Fruit fly (Drosophila melanogaster): ENCODE measurements around the gene Tbh.
A peak's percentile ranks its signal among the peaks of the same experiment; 100 is the strongest.

Tbh gene

dm6 chrX:8057299-8057730 lies 61.8 kb downstream of the Tbh start (continued):
- no peak for TF ChIP-seq CG8478 (optimal IDR thresholded peaks at IDR 0.05)
- no peak for TF ChIP-seq CG3726 (GFP tag; IDR thresholded peaks at IDR 0.05)
- TF ChIP-seq CG2199 (GFP tag; IDR thresholded peaks at IDR 0.05) = no peak
- no peak for TF ChIP-seq nom (GFP tag; optimal IDR thresholded peaks at IDR 0.05)
- TF ChIP-seq tap (tag; optimal IDR thresholded peaks at IDR 0.05) = peak; percentile 29
- TF ChIP-seq CG3281 (GFP tag; optimal IDR thresholded peaks at IDR 0.05) = peak; percentile 81
- TF ChIP-seq lmd (GFP tag; IDR thresholded peaks at IDR 0.05) = peak; percentile 77
- TF ChIP-seq mam (GFP tag; optimal IDR thresholded peaks at IDR 0.05) = peak; percentile 77
- no peak for TF ChIP-seq yki (optimal IDR thresholded peaks at IDR 0.05)
- no peak for TF ChIP-seq tna (GFP tag; IDR thresholded peaks at IDR 0.05; ENCODE audit: partially characterized antibody)
- TF ChIP-seq CG31388 (GFP tag; optimal IDR thresholded peaks at IDR 0.05) = no peak
- no peak for TF ChIP-seq rib (GFP tag; IDR thresholded peaks at IDR 0.05)
- peak; percentile 34 for TF ChIP-seq CG2116 (GFP tag; optimal IDR thresholded peaks at IDR 0.05)
- no peak for TF ChIP-seq CG8765 (GFP tag; IDR thresholded peaks at IDR 0.05)
- TF ChIP-seq CG14667 (GFP tag; IDR thresholded peaks at IDR 0.05) = peak; percentile 32
- no peak for TF ChIP-seq Bgb (GFP tag; IDR thresholded peaks at IDR 0.05; ENCODE audit: partially characterized antibody)
- no peak for TF ChIP-seq CG17612 (GFP tag; IDR thresholded peaks at IDR 0.05)
- peak; percentile 64 for TF ChIP-seq CG4820 (GFP tag; optimal IDR thresholded peaks at IDR 0.05)
- peak; percentile 85 for TF ChIP-seq CG7839 (tag; optimal IDR thresholded peaks at IDR 0.05)
- peak; percentile 84 for TF ChIP-seq HLH54F (GFP tag; optimal IDR thresholded peaks at IDR 0.05)
- peak; percentile 92 for TF ChIP-seq Med (GFP tag)
- TF ChIP-seq CG16813 (GFP tag; IDR thresholded peaks at IDR 0.05; ENCODE audit: partially characterized antibody) = no peak
- peak; percentile 68 for TF ChIP-seq CG9876 (GFP tag; optimal IDR thresholded peaks at IDR 0.05)
- TF ChIP-seq CG7372 (GFP tag; IDR thresholded peaks at IDR 0.05) = peak; percentile 32
- TF ChIP-seq fu2 (GFP tag; optimal IDR thresholded peaks at IDR 0.05) = peak; percentile 73
- TF ChIP-seq CG12104 (GFP tag; optimal IDR thresholded peaks at IDR 0.05) = peak; percentile 71
- peak; percentile 75 for TF ChIP-seq Camta (GFP tag; optimal IDR thresholded peaks at IDR 0.05)
- no peak for TF ChIP-seq C15 (GFP tag; IDR thresholded peaks at IDR 0.05)
- TF ChIP-seq Sry-δ (GFP tag; optimal IDR thresholded peaks at IDR 0.05) = no peak
- TF ChIP-seq fru (optimal IDR thresholded peaks at IDR 0.05) = no peak
- no peak for TF ChIP-seq peb (GFP tag; IDR thresholded peaks at IDR 0.05)
- TF ChIP-seq CG18262 (tag; optimal IDR thresholded peaks at IDR 0.05) = peak; percentile 84
- no peak for TF ChIP-seq CG6791 (GFP tag; IDR thresholded peaks at IDR 0.05; ENCODE audit: partially characterized antibody)
- no peak for TF ChIP-seq ash1 (GFP tag; optimal IDR thresholded peaks at IDR 0.05)
- peak; percentile 86 for TF ChIP-seq CG11504 (tag; optimal IDR thresholded peaks at IDR 0.05)
- peak; percentile 48 for TF ChIP-seq Bdp1 (GFP tag; optimal IDR thresholded peaks at IDR 0.05)
- TF ChIP-seq Mad (GFP tag; optimal IDR thresholded peaks at IDR 0.05) = peak; percentile 60
- peak; percentile 15 for TF ChIP-seq Ets97D (GFP tag; optimal IDR thresholded peaks at IDR 0.05)
- peak; percentile 60 for TF ChIP-seq tin (GFP tag; optimal IDR thresholded peaks at IDR 0.05)
- peak; percentile 85 for TF ChIP-seq CG2120 (GFP tag; optimal IDR thresholded peaks at IDR 0.05)
- TF ChIP-seq CG1233 (GFP tag; optimal IDR thresholded peaks at IDR 0.05) = peak; percentile 73
- TF ChIP-seq CG10147 (GFP tag; optimal IDR thresholded peaks at IDR 0.05) = peak; percentile 55
- 0 out of 2 replicates have a peak, but pooled peaks have one; percentile 33 for TF ChIP-seq ham (GFP tag; IDR thresholded peaks at IDR 0.05)
- no peak for TF ChIP-seq toy (GFP tag; IDR thresholded peaks at IDR 0.05)
- TF ChIP-seq Hmr (GFP tag; optimal IDR thresholded peaks at IDR 0.05) = peak; percentile 79
- TF ChIP-seq chinmo (GFP tag; IDR thresholded peaks at IDR 0.05; ENCODE audit: partially characterized antibody) = no peak
- TF ChIP-seq CG4617 (GFP tag; optimal IDR thresholded peaks at IDR 0.05; ENCODE audit: borderline replicate concordance) = peak; percentile 29
- TF ChIP-seq CG10654 (GFP tag; optimal IDR thresholded peaks at IDR 0.05) = peak; percentile 33
- peak; percentile 60; the same call in 1 of the 3 replicates for TF ChIP-seq CG11093 (GFP tag; IDR thresholded peaks at IDR 0.05)
- no peak for TF ChIP-seq grn (GFP tag; optimal IDR thresholded peaks at IDR 0.05)
- TF ChIP-seq CG9437 (GFP tag; optimal IDR thresholded peaks at IDR 0.05) = peak; percentile 55
- TF ChIP-seq CG14014 (GFP tag; IDR thresholded peaks at IDR 0.05) = peak; percentile 44; the same call in 1 of the 2 replicates

All from whole organism, embryonic.